Fruit fly (Drosophila melanogaster): ENCODE measurements around the gene Spag1.

DNA sequence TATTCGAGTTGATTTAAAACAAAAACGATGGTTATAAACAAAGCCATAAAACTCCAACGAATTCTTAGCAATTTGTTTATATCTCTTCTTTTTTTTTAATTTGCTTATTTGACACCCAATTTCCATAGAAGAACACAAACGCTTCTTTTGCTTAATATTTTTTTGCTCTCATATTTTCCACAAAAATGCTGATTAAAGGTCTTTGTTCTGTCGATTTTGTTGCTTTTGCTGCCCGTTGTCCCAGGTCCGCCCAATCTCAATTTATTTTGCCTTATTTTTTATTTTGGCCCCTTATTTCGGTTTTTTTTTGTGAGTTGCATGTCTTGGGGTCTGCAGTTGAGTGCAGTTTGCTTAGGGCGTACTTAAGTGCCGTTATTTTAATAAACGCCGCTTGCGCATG is 41.6 kb upstream of the Spag1 start:
- TF ChIP-seq EcR (GFP tag; optimal IDR thresholded peaks at IDR 0.05) = no peak
- TF ChIP-seq Pif1A (GFP tag; optimal IDR thresholded peaks at IDR 0.05) = no peak
- TF ChIP-seq fd96Ca (GFP tag; IDR thresholded peaks at IDR 0.05) = no peak
- TF ChIP-seq Pif1B (GFP tag; optimal IDR thresholded peaks at IDR 0.05) = no peak
- TF ChIP-seq CG15710 (tag; optimal IDR thresholded peaks at IDR 0.05) = no peak
- no peak for TF ChIP-seq CG12605 (GFP tag; IDR thresholded peaks at IDR 0.05)
- no peak for TF ChIP-seq CG9948 (tag; optimal IDR thresholded peaks at IDR 0.05)

All from whole organism, pupa.